Worm (Caenorhabditis elegans): ENCODE measurements around the gene srxa-12.

Gene srxa-12

ce11 chrV:13946385-13947019 lies 20.0 kb downstream of the srxa-12 start, which contains the start of the genes srx-10 and clec-226:
srx-10 (minus strand) TSS chrV:13946485.
clec-226 (plus strand) TSS chrV:13946969.
- no peak for TF ChIP-seq unc-62 (GFP tag; optimal IDR thresholded peaks at IDR 0.05)

ce11 chrV:13949010-13949409 lies 22.5 kb downstream of the srxa-12 start, which contains the start of gene R10D12.6:
R10D12.6 (plus strand) TSS chrV:13949310.
- TF ChIP-seq unc-62 (GFP tag; optimal IDR thresholded peaks at IDR 0.05): no peak

- TF ChIP-seq unc-62 (GFP tag; optimal IDR thresholded peaks at IDR 0.05): no peak
Observed at ce11 chrV:13949752-13950151, 23.3 kb downstream of the srxa-12 start, which contains the start of gene R10D12.7. R10D12.7 (plus strand) TSS chrV:13950052.

- no peak for TF ChIP-seq unc-62 (GFP tag; optimal IDR thresholded peaks at IDR 0.05)
Observed at ce11 chrV:13953191-13953590, 26.7 kb downstream of the srxa-12 start, which contains the start of gene R10D12.8. R10D12.8 (minus strand) TSS chrV:13953291.

- no peak for TF ChIP-seq unc-62 (GFP tag; optimal IDR thresholded peaks at IDR 0.05)
Observed at ce11 chrV:13954056-13954455, 27.6 kb downstream of the srxa-12 start, which contains the start of gene swt-6. swt-6 (plus strand) TSS chrV:13954356.

ce11 chrV:13955370-13956089 lies 29.0 kb downstream of the srxa-12 start:
- TF ChIP-seq unc-62 (GFP tag; optimal IDR thresholded peaks at IDR 0.05): no peak

- TF ChIP-seq unc-62 (GFP tag; optimal IDR thresholded peaks at IDR 0.05): no peak
Observed at ce11 chrV:13957691-13958090, 31.2 kb downstream of the srxa-12 start.

- TF ChIP-seq unc-62 (GFP tag; optimal IDR thresholded peaks at IDR 0.05): no peak
Observed at ce11 chrV:13958247-13958646, 31.7 kb downstream of the srxa-12 start, which contains the start of gene R10D12.10. R10D12.10 (minus strand) TSS chrV:13958347.

ce11 chrV:13960916-13961315 lies 34.4 kb downstream of the srxa-12 start, which contains the start of gene srh-24:
srh-24 (minus strand) TSS chrV:13961016.
- no peak for TF ChIP-seq unc-62 (GFP tag; optimal IDR thresholded peaks at IDR 0.05)

ce11 chrV:13961927-13962419 lies 35.5 kb downstream of the srxa-12 start, which contains the start of the genes algn-13 and R10D12.13:
algn-13 (minus strand) TSS chrV:13961977.
R10D12.13 (plus strand) TSS chrV:13962417.
- TF ChIP-seq unc-62 (GFP tag; optimal IDR thresholded peaks at IDR 0.05): no peak

- no peak for TF ChIP-seq unc-62 (GFP tag; optimal IDR thresholded peaks at IDR 0.05)
Observed at ce11 chrV:13963279-13963976, 36.9 kb downstream of the srxa-12 start, which contains the start of gene sao-1. sao-1 (plus strand) TSS chrV:13963926.
